Worm (Caenorhabditis elegans): ENCODE data around the gene dod-23.

ce11 chrII:8385561-8385960 is 13.4 kb downstream of the dod-23 start:
- TF ChIP-seq nhr-237 (tag; optimal IDR thresholded peaks at IDR 0.05) (no peak), ces-1 (GFP tag; optimal IDR thresholded peaks at IDR 0.05) (no peak)
